Worm (Caenorhabditis elegans): ENCODE results near the gene T28A11.25.

- TF ChIP-seq aha-1 (tag; optimal IDR thresholded peaks at IDR 0.05) (no peak), nhr-76 (tag; optimal IDR thresholded peaks at IDR 0.05) (no peak), nhr-28 (tag; optimal IDR thresholded peaks at IDR 0.05) (no peak), ztf-4 (tag; optimal IDR thresholded peaks at IDR 0.05) (no peak)
Measured at ce11 chrV:3241175-3241574, 40.4 kb upstream of the T28A11.25 start, which contains the start of gene srj-11.

Measured in whole organism, L1 larva.